Worm (Caenorhabditis elegans) whole organism, midembryonic: Measurements from ENCODE around the gene glb-30.

Experiments
- cog-1 ChIP-seq: sonication (generic microtip); optimal IDR thresholded peaks from 2 replicates; lab custom pipeline; 2016; ENCODE audit warnings: missing genetic modification characterization, missing compliant biosample characterization
- tab-1 ChIP-seq: fragments of 200-800 bp; sonication (Bioruptor generic); IDR thresholded peaks from 2 replicates; pipeline ENCODE4 v1.3.6; 2022; ENCODE audit warnings: missing genetic modification characterization, missing compliant biosample characterization
- ztf-23 ChIP-seq: fragments of 200-800 bp; sonication (Bioruptor generic); IDR thresholded peaks from 2 replicates; pipeline ENCODE4 v1.3.6; 2022; ENCODE audit warnings: missing genetic modification reagents, missing genetic modification characterization, missing compliant biosample characterization
- ztf-29 ChIP-seq: fragments of 200-800 bp; sonication (Bioruptor generic); IDR thresholded peaks from 2 replicates; pipeline ENCODE4 v1.3.6; 2022; ENCODE audit warnings: missing genetic modification reagents, missing genetic modification characterization, missing compliant biosample characterization

DNA sequence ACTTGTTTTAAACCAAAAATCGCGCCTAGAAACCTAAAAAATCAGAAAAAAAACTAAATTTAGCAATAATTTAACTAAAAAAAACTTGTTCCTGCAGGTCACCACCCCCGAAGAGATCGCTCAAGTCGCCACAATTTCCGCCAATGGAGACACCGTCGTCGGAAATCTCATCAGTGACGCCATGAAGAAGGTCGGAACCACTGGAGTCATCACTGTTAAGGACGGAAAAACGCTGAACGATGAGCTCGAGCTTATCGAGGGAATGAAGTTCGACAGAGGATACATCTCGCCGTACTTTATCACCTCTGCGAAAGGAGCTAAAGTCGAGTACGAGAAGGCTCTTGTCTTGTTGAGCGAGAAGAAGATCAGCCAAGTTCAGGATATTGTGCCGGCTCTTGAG lies 47.1 kb downstream of the glb-30 start:
- no peak for TF ChIP-seq ztf-29 (GFP tag; lab: Robert Waterston, UW)
- TF ChIP-seq cog-1 (tag; lab: Kevin White, UChicago) = no peak
- TF ChIP-seq tab-1 = no peak
- no peak for TF ChIP-seq ztf-23 (GFP tag; lab: Robert Waterston, UW)
